Worm (Caenorhabditis elegans): ENCODE results near the gene top-2.

The top-2 gene

ce11 chrII:11910569-11910968 lies 35.6 kb downstream of the top-2 start:
- TF ChIP-seq ceh-13 (GFP tag; optimal IDR thresholded peaks at IDR 0.05) (no peak), ceh-36 (tag; optimal IDR thresholded peaks at IDR 0.05) (no peak), scrt-1 (GFP tag; IDR thresholded peaks at IDR 0.05) (no peak), hnd-1 (tag; optimal IDR thresholded peaks at IDR 0.05) (no peak), flt-1 (GFP tag; IDR thresholded peaks at IDR 0.05) (no peak), ets-7 (tag; optimal IDR thresholded peaks at IDR 0.05) (no peak), tbx-11 (GFP tag; IDR thresholded peaks at IDR 0.05) (no peak), pes-1 (GFP tag; IDR thresholded peaks at IDR 0.05) (no peak), hmg-4 (GFP tag; optimal IDR thresholded peaks at IDR 0.05) (no peak), hmbx-1 (tag; optimal IDR thresholded peaks at IDR 0.05) (no peak), aly-1 (tag; optimal IDR thresholded peaks at IDR 0.05) (no peak), sea-1 (GFP tag; conservative IDR thresholded peaks at IDR 0.05) (no peak), F13C5.2 (tag; optimal IDR thresholded peaks at IDR 0.05) (no peak), tbx-37 (GFP tag; conservative IDR thresholded peaks at IDR 0.05) (no peak), B0310.2 (tag; optimal IDR thresholded peaks at IDR 0.05) (no peak), tra-4 (tag; optimal IDR thresholded peaks at IDR 0.05) (no peak), ama-1 (optimal IDR thresholded peaks at IDR 0.05) (no peak)

ce11 chrII:11914304-11914703 lies 39.4 kb downstream of the top-2 start, which contains the start of gene ZK930.7:
Gene ZK930.7, plus strand, starts transcription at chrII:11914604.
- TF ChIP-seq tbx-11 (GFP tag; IDR thresholded peaks at IDR 0.05) (no peak), tbx-37 (GFP tag; conservative IDR thresholded peaks at IDR 0.05) (no peak), tra-4 (tag; optimal IDR thresholded peaks at IDR 0.05) (no peak), scrt-1 (GFP tag; IDR thresholded peaks at IDR 0.05) (no peak), pes-1 (GFP tag; IDR thresholded peaks at IDR 0.05) (no peak)

- no peak for TF ChIP-seq tbx-37 (GFP tag; conservative IDR thresholded peaks at IDR 0.05)
- no peak for TF ChIP-seq ceh-36 (tag; optimal IDR thresholded peaks at IDR 0.05)
- TF ChIP-seq hmbx-1 (tag; optimal IDR thresholded peaks at IDR 0.05) = no peak
- no peak for TF ChIP-seq tbx-11 (GFP tag; IDR thresholded peaks at IDR 0.05)
- no peak for TF ChIP-seq ceh-13 (GFP tag; optimal IDR thresholded peaks at IDR 0.05)
- TF ChIP-seq flt-1 (GFP tag; IDR thresholded peaks at IDR 0.05) = no peak
- TF ChIP-seq B0310.2 (tag; optimal IDR thresholded peaks at IDR 0.05) = no peak
Observed at ce11 chrII:11915770-11916554, 41.0 kb downstream of the top-2 start, which contains the start of the genes vps-15 and hmg-12. Gene vps-15, minus strand, starts transcription at chrII:11915852. Gene hmg-12, plus strand, starts transcription at chrII:11916513.

ce11 chrII:11916555-11916941 lies 41.6 kb downstream of the top-2 start:
- TF ChIP-seq sea-1 (GFP tag; conservative IDR thresholded peaks at IDR 0.05) (no peak), tra-4 (tag; optimal IDR thresholded peaks at IDR 0.05) (no peak), pes-1 (GFP tag; IDR thresholded peaks at IDR 0.05) (no peak), hmg-4 (GFP tag; optimal IDR thresholded peaks at IDR 0.05) (no peak), F13C5.2 (tag; optimal IDR thresholded peaks at IDR 0.05) (no peak), ceh-13 (GFP tag; optimal IDR thresholded peaks at IDR 0.05) (no peak), hmbx-1 (tag; optimal IDR thresholded peaks at IDR 0.05) (no peak), ceh-36 (tag; optimal IDR thresholded peaks at IDR 0.05) (no peak)

- TF ChIP-seq ceh-13 (GFP tag; optimal IDR thresholded peaks at IDR 0.05) = no peak
- TF ChIP-seq hmbx-1 (tag; optimal IDR thresholded peaks at IDR 0.05) = no peak
- TF ChIP-seq ama-1 (optimal IDR thresholded peaks at IDR 0.05) = no peak
- no peak for TF ChIP-seq ets-7 (tag; optimal IDR thresholded peaks at IDR 0.05)
- TF ChIP-seq B0310.2 (tag; optimal IDR thresholded peaks at IDR 0.05) = no peak
- TF ChIP-seq scrt-1 (GFP tag; IDR thresholded peaks at IDR 0.05) = no peak
- TF ChIP-seq tra-4 (tag; optimal IDR thresholded peaks at IDR 0.05) = no peak
- TF ChIP-seq flt-1 (GFP tag; IDR thresholded peaks at IDR 0.05) = no peak
- TF ChIP-seq pes-1 (GFP tag; IDR thresholded peaks at IDR 0.05) = no peak
- no peak for TF ChIP-seq hnd-1 (tag; optimal IDR thresholded peaks at IDR 0.05)
- TF ChIP-seq tbx-11 (GFP tag; IDR thresholded peaks at IDR 0.05) = no peak
- TF ChIP-seq tbx-37 (GFP tag; conservative IDR thresholded peaks at IDR 0.05) = no peak
- TF ChIP-seq ceh-36 (tag; optimal IDR thresholded peaks at IDR 0.05) = no peak
- no peak for TF ChIP-seq hmg-4 (GFP tag; optimal IDR thresholded peaks at IDR 0.05)
Observed at ce11 chrII:11916945-11917344, 42.0 kb downstream of the top-2 start.

- TF ChIP-seq tbx-11 (GFP tag; IDR thresholded peaks at IDR 0.05) (no peak), tbx-37 (GFP tag; conservative IDR thresholded peaks at IDR 0.05) (no peak), sea-1 (GFP tag; conservative IDR thresholded peaks at IDR 0.05) (no peak), aly-1 (tag; optimal IDR thresholded peaks at IDR 0.05) (no peak)
Observed at ce11 chrII:11917530-11917952, 42.6 kb downstream of the top-2 start.

ce11 chrII:11922757-11923538 lies 48.0 kb downstream of the top-2 start:
- TF ChIP-seq tbx-37 (GFP tag; conservative IDR thresholded peaks at IDR 0.05) (no peak), tbx-11 (GFP tag; IDR thresholded peaks at IDR 0.05) (no peak), hmg-4 (GFP tag; optimal IDR thresholded peaks at IDR 0.05) (no peak), hmbx-1 (tag; optimal IDR thresholded peaks at IDR 0.05) (no peak), ceh-36 (tag; optimal IDR thresholded peaks at IDR 0.05) (peak; percentile 79), pes-1 (GFP tag; IDR thresholded peaks at IDR 0.05) (no peak)
